Fruit fly (Drosophila melanogaster) whole organism, prepupa: ENCODE data around the gene abd-A.

Source experiments
- Blimp-1 ChIP-seq: fragments of 200-800 bp; sonication (Bioruptor generic); optimal IDR thresholded peaks from 3 replicates; lab custom pipeline; 2017; ENCODE audit warnings: missing biosample characterization, missing genetic modification characterization, mild to moderate bottlenecking, moderate library complexity, missing genetic modification reagents
- CG10631 ChIP-seq: fragments of 200-800 bp; sonication (Bioruptor generic); optimal IDR thresholded peaks from 2 replicates; lab custom pipeline; 2016; ENCODE audit warnings: missing biosample characterization, missing genetic modification characterization
- CG11294 ChIP-seq: fragments of 200-800 bp; sonication (Bioruptor generic); IDR thresholded peaks from 2 replicates; pipeline ENCODE4 v1.3.6; 2022; ENCODE audit warnings: missing biosample characterization, missing genetic modification characterization
- CG11762 ChIP-seq: fragments of 200-800 bp; sonication (Bioruptor generic); optimal IDR thresholded peaks from 3 replicates; lab custom pipeline; 2016; ENCODE audit warnings: missing biosample characterization, missing genetic modification characterization; ENCODE audit not compliant: insufficient read depth
- CG11902 ChIP-seq: fragments of 200-800 bp; sonication (Bioruptor generic); optimal IDR thresholded peaks from 3 replicates; lab custom pipeline; 2016; ENCODE audit warnings: missing biosample characterization, missing genetic modification characterization
- CG1621 ChIP-seq: fragments of 200-800 bp; sonication (Bioruptor generic); optimal IDR thresholded peaks from 3 replicates; lab custom pipeline; 2018; ENCODE audit warnings: missing biosample characterization, mild to moderate bottlenecking, missing genetic modification characterization
- CG16779 ChIP-seq: fragments of 200-800 bp; sonication (Bioruptor generic); optimal IDR thresholded peaks from 3 replicates; lab custom pipeline; 2017; ENCODE audit warnings: missing biosample characterization, mild to moderate bottlenecking, missing genetic modification characterization
- CG31627 ChIP-seq: fragments of 200-800 bp; sonication (Bioruptor generic); optimal IDR thresholded peaks from 3 replicates; lab custom pipeline; 2016; ENCODE audit warnings: missing biosample characterization, missing genetic modification characterization
- CG32006 ChIP-seq: fragments of 200-800 bp; sonication (Bioruptor generic); optimal IDR thresholded peaks from 3 replicates; lab custom pipeline; 2017; ENCODE audit warnings: missing biosample characterization, mild to moderate bottlenecking, missing genetic modification characterization
- CG34406 ChIP-seq: fragments of 200-800 bp; sonication (Bioruptor generic); optimal IDR thresholded peaks from 3 replicates; lab custom pipeline; 2016; ENCODE audit warnings: missing biosample characterization, missing genetic modification characterization
- CG3919 ChIP-seq: fragments of 200-800 bp; sonication (Bioruptor generic); optimal IDR thresholded peaks from 3 replicates; lab custom pipeline; 2016; ENCODE audit warnings: missing biosample characterization, missing genetic modification characterization
- CG6163 ChIP-seq: fragments of 200-800 bp; sonication (Bioruptor generic); IDR thresholded peaks from 3 replicates; pipeline ENCODE4 v1.3.6; 2022; ENCODE audit warnings: missing biosample characterization, missing genetic modification characterization
- CG6792 ChIP-seq: fragments of 200-800 bp; sonication (Bioruptor generic); optimal IDR thresholded peaks from 3 replicates; lab custom pipeline; 2016; ENCODE audit warnings: missing biosample characterization, missing genetic modification characterization
- CG6808 ChIP-seq: fragments of 200-800 bp; sonication (Bioruptor generic); optimal IDR thresholded peaks from 3 replicates; lab custom pipeline; 2017; ENCODE audit warnings: missing biosample characterization, missing genetic modification characterization, mild to moderate bottlenecking, moderate library complexity, missing genetic modification reagents
- CG6854 ChIP-seq: fragments of 200-800 bp; sonication (Bioruptor generic); optimal IDR thresholded peaks from 2 replicates; lab custom pipeline; 2017; ENCODE audit warnings: missing biosample characterization, mild to moderate bottlenecking, missing genetic modification characterization
- CG7368 ChIP-seq: fragments of 200-800 bp; sonication (Bioruptor generic); optimal IDR thresholded peaks from 3 replicates; lab custom pipeline; 2016; ENCODE audit warnings: missing biosample characterization, missing genetic modification characterization
- CG8632 ChIP-seq: fragments of 200-800 bp; sonication (Bioruptor generic); optimal IDR thresholded peaks from 3 replicates; lab custom pipeline; 2016; ENCODE audit warnings: missing biosample characterization, missing genetic modification characterization
- CG9139 ChIP-seq: fragments of 200-800 bp; sonication (Bioruptor generic); optimal IDR thresholded peaks from 3 replicates; lab custom pipeline; 2017; ENCODE audit warnings: missing biosample characterization, mild to moderate bottlenecking, missing genetic modification characterization
- Eip75B ChIP-seq: fragments of 200-800 bp; sonication (Bioruptor generic); optimal IDR thresholded peaks from 3 replicates; lab custom pipeline; 2016; ENCODE audit warnings: missing biosample characterization, missing genetic modification characterization
- Eip78C ChIP-seq: fragments of 200-800 bp; sonication (Bioruptor generic); peaks from one replicate; lab custom pipeline; 2016; ENCODE audit warnings: missing biosample characterization, missing genetic modification characterization
- Hr38 ChIP-seq: sonication (Bioruptor generic); optimal IDR thresholded peaks from 2 replicates; lab custom pipeline; 2016; ENCODE audit warnings: missing biosample characterization, missing genetic modification characterization
- Hr39 ChIP-seq: fragments of 200-800 bp; sonication (Bioruptor generic); optimal IDR thresholded peaks from 2 replicates; lab custom pipeline; 2016; ENCODE audit warnings: missing biosample characterization, missing genetic modification characterization
- Hr4 ChIP-seq: fragments of 200-800 bp; sonication (Bioruptor generic); optimal IDR thresholded peaks from 3 replicates; lab custom pipeline; 2016; ENCODE audit warnings: missing biosample characterization, missing genetic modification characterization
- Met ChIP-seq: fragments of 200-800 bp; sonication (Bioruptor generic); optimal IDR thresholded peaks from 3 replicates; lab custom pipeline; 2016; ENCODE audit warnings: missing biosample characterization, missing genetic modification characterization
- Smox ChIP-seq: fragments of 200-800 bp; sonication (Bioruptor generic); optimal IDR thresholded peaks from 3 replicates; lab custom pipeline; 2016; ENCODE audit warnings: missing biosample characterization, missing genetic modification characterization
- Sox14 ChIP-seq: fragments of 200-800 bp; sonication (Bioruptor generic); optimal IDR thresholded peaks from 3 replicates; lab custom pipeline; 2016; ENCODE audit warnings: missing biosample characterization, missing genetic modification characterization
- achi ChIP-seq: fragments of 200-800 bp; sonication (Bioruptor generic); optimal IDR thresholded peaks from 3 replicates; lab custom pipeline; 2016; ENCODE audit warnings: missing biosample characterization, missing genetic modification characterization
- acj6 ChIP-seq: fragments of 200-800 bp; sonication (Bioruptor generic); optimal IDR thresholded peaks from 3 replicates; lab custom pipeline; 2016; ENCODE audit warnings: missing biosample characterization, missing genetic modification characterization
- cyc ChIP-seq: fragments of 200-800 bp; sonication (Bioruptor generic); optimal IDR thresholded peaks from 3 replicates; lab custom pipeline; 2016; ENCODE audit warnings: missing biosample characterization, missing genetic modification characterization
- dac ChIP-seq: fragments of 200-800 bp; sonication (Bioruptor generic); optimal IDR thresholded peaks from 2 replicates; lab custom pipeline; 2017; ENCODE audit warnings: missing biosample characterization, mild to moderate bottlenecking, missing genetic modification characterization
- dsx ChIP-seq: fragments of 200-800 bp; optimal IDR thresholded peaks from 3 replicates; lab custom pipeline; 2019; ENCODE audit warnings: missing biosample characterization, mild to moderate bottlenecking, missing genetic modification characterization, moderate library complexity; ENCODE audit not compliant: poor library complexity, severe bottlenecking
- eg ChIP-seq: fragments of 200-800 bp; sonication (Bioruptor generic); IDR thresholded peaks from 3 replicates; pipeline ENCODE4 v1.3.6; 2022; ENCODE audit warnings: missing biosample characterization, missing genetic modification characterization
- esn ChIP-seq: fragments of 200-800 bp; sonication (Bioruptor generic); optimal IDR thresholded peaks from 2 replicates; lab custom pipeline; 2016; ENCODE audit warnings: missing biosample characterization, mild to moderate bottlenecking, missing genetic modification characterization, moderate library complexity
- fkh ChIP-seq: fragments of 200-800 bp; sonication (Bioruptor generic); optimal IDR thresholded peaks from 3 replicates; lab custom pipeline; 2017; ENCODE audit warnings: missing biosample characterization, mild to moderate bottlenecking, missing genetic modification characterization, moderate library complexity
- lz ChIP-seq: fragments of 200-800 bp; sonication (Bioruptor generic); optimal IDR thresholded peaks from 3 replicates; lab custom pipeline; 2016; ENCODE audit warnings: missing biosample characterization, missing genetic modification characterization
- pdm3 ChIP-seq: fragments of 200-800 bp; sonication (Bioruptor generic); optimal IDR thresholded peaks from 3 replicates; lab custom pipeline; 2016; ENCODE audit warnings: missing biosample characterization, missing genetic modification characterization
- salr ChIP-seq, 2 experiments: fragments of 200-800 bp; sonication (Bioruptor generic); optimal IDR thresholded peaks; 3 replicates each; lab custom pipeline; 2016 to 2018; ENCODE audit warnings: missing biosample characterization in 2 of 2, missing genetic modification characterization in 2 of 2, mild to moderate bottlenecking in 1 of 2
- spab ChIP-seq: fragments of 200-800 bp; sonication (Bioruptor generic); optimal IDR thresholded peaks from 2 replicates; lab custom pipeline; 2017; ENCODE audit warnings: missing biosample characterization, mild to moderate bottlenecking, missing genetic modification characterization, missing genetic modification reagents
- svp ChIP-seq: fragments of 200-800 bp; sonication (Bioruptor generic); peaks from one replicate; lab custom pipeline; 2016; ENCODE audit warnings: missing biosample characterization, missing genetic modification characterization
- topi ChIP-seq: fragments of 200-800 bp; sonication (Bioruptor generic); optimal IDR thresholded peaks from 3 replicates; lab custom pipeline; 2016; ENCODE audit warnings: missing biosample characterization, missing genetic modification characterization
- vri ChIP-seq: fragments of 200-800 bp; sonication (Bioruptor generic); optimal IDR thresholded peaks from 3 replicates; lab custom pipeline; 2016; ENCODE audit warnings: missing biosample characterization, mild to moderate bottlenecking, missing genetic modification characterization

abd-A gene

DNA sequence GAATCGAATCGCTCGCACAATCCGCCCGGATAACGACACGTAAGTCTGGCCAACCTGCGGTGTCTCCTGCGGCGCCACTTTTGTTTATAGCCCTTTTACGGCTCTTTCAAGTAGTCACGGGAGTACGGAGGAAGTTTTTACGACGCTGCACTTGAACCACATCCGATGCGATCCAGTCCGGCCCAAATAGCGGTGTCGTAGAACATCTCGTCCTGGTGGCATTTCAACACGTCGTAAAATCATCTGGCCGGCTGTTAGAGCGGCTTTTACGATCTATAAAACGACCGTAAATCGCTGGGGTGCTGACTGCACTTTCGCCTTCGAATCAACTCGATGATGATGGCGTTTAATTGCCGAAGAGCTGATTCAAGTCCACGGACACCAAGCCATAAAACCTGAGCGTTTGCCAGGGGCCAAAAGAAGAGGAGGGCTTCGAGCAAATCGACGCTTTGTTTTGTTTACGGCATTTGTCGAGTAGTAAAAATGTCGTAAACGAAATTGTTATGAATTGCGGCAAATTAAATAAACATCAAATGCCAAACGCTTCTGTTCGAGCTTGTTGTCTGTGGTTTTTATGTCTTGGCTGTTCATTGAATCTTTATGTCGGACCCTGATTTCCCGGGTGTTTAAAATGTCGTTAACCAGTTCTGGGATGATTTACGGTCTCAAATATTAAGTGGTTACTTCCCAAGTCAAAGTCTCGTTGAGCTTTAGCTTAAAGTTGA lies 59.0 kb downstream of the abd-A start:
- TF ChIP-seq svp (GFP tag; lab: Kevin White, UChicago) (peak; percentile 17), dac (GFP tag; lab: Kevin White, UChicago) (no peak)

DNA sequence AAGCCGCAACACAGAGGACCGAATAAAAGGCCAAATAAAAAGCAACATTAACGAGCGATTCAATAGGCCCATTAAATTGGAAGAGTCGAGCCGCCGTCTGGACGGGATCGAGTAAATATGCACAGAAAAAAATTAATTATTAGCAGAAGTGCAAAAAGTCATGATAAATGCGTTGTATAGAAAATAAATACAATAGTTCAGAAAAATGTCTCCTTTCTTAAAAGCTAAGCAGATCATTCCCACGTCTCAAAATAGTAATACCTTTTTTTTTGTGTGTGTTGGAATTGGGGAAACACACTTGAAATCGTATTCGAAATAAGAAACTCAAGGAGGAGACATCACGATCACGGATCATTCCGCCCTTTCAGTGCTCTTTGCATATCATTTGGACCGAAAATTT lies 60.4 kb downstream of the abd-A start:
- TF ChIP-seq CG31627 (GFP tag; lab: Kevin White, UChicago) (peak; percentile 32), CG6792 (GFP tag; lab: Kevin White, UChicago) (peak; percentile 12), CG32006 (GFP tag; lab: Kevin White, UChicago) (no peak), CG11294 (GFP tag; lab: Robert Waterston, UW) (no peak), CG6854 (GFP tag; lab: Kevin White, UChicago) (no peak), Blimp-1 (GFP tag; lab: Kevin White, UChicago) (no peak), cyc (peak; percentile 40), achi (GFP tag; lab: Kevin White, UChicago) (no peak), CG8632 (GFP tag; lab: Kevin White, UChicago) (no peak), Eip78C (peak; percentile 56), CG9139 (GFP tag; lab: Kevin White, UChicago) (no peak), CG6808 (GFP tag; lab: Kevin White, UChicago) (no peak), CG3919 (GFP tag; lab: Kevin White, UChicago) (peak; percentile 33), eg (GFP tag; lab: Robert Waterston, UW) (no peak), Smox (peak; percentile 15), Hr38 (GFP tag; lab: Kevin White, UChicago) (no peak), Hr39 (peak; percentile 35), lz (GFP tag; lab: Kevin White, UChicago) (peak; percentile 4), CG11902 (GFP tag; lab: Kevin White, UChicago) (peak; percentile 45), esn (GFP tag; lab: Kevin White, UChicago) (peak; percentile 36), CG7368 (GFP tag; lab: Kevin White, UChicago) (no peak), Met (GFP tag; lab: Kevin White, UChicago) (peak; percentile 12), CG16779 (no peak), pdm3 (GFP tag; lab: Kevin White, UChicago) (peak; percentile 17), CG10631 (GFP tag; lab: Kevin White, UChicago) (no peak), CG34406 (GFP tag; lab: Kevin White, UChicago) (peak; percentile 31), topi (peak; percentile 41), fkh (GFP tag; lab: Kevin White, UChicago) (no peak), CG6163 (GFP tag; lab: Robert Waterston, UW) (0 out of 3 replicates have a peak, but pooled peaks have one; percentile 23), svp (GFP tag; lab: Kevin White, UChicago) (peak; percentile 78), vri (GFP tag; lab: Kevin White, UChicago) (no peak), Eip75B (no peak), Hr4 (GFP tag; lab: Kevin White, UChicago) (no peak), Sox14 (no peak)

DNA sequence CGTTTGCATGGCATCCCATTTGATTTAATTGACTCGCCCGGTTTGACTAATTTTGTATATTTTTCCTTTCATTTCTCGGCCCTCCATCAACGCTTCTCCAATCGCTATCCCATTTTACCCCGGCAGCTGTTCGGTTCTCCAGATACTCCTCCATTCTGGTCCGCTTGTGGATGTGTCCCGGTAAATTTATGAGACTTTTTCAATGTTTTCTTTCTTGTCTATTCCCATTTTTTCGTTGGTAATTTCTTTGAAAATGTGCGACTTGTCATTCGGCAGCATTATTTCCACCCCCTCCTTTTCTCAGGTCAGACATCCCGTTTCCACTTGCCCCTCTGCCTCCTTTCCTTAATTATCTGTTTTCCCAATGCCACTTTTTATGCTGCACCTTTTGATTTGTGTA lies 64.1 kb downstream of the abd-A start:
- TF ChIP-seq CG11762 (no peak), dsx (GFP tag; lab: Kevin White, UChicago) (no peak), Sox14 (no peak), spab (GFP tag; lab: Kevin White, UChicago) (no peak), CG11294 (GFP tag; lab: Robert Waterston, UW) (no peak), Hr39 (no peak), CG3919 (GFP tag; lab: Kevin White, UChicago) (no peak), CG7368 (GFP tag; lab: Kevin White, UChicago) (no peak), CG1621 (tag; lab: Kevin White, UChicago) (no peak), Blimp-1 (GFP tag; lab: Kevin White, UChicago) (no peak), pdm3 (GFP tag; lab: Kevin White, UChicago) (no peak), salr (GFP tag; optimal IDR thresholded peaks at IDR 0.05; lab: Kevin White, UChicago) (no peak), acj6 (GFP tag; lab: Kevin White, UChicago) (no peak), CG32006 (GFP tag; lab: Kevin White, UChicago) (no peak), topi (no peak)
